Worm (Caenorhabditis elegans) whole organism, young adult: ENCODE measurements around the gene srx-135.

Experiments used
- B0336.3 ChIP-seq: fragments of 200-800 bp; sonication (Bioruptor generic); IDR thresholded peaks from 2 replicates; pipeline ENCODE4 v1.3.6; 2022; ENCODE audit warnings: missing genetic modification characterization, missing compliant biosample characterization
- C17E4.6 ChIP-seq: fragments of 200-800 bp; sonication (Bioruptor generic); IDR thresholded peaks from 2 replicates; pipeline ENCODE4 v1.3.6; 2022; ENCODE audit warnings: missing genetic modification reagents, missing genetic modification characterization, missing compliant biosample characterization
- F10E7.11 ChIP-seq: sonication (generic microtip); optimal IDR thresholded peaks from 2 replicates; lab custom pipeline; 2017; ENCODE audit warnings: mild to moderate bottlenecking, missing genetic modification characterization, moderate library complexity, missing compliant biosample characterization
- F22D6.2 ChIP-seq: sonication (generic microtip); optimal IDR thresholded peaks from 2 replicates; lab custom pipeline; 2016; ENCODE audit warnings: mild to moderate bottlenecking, missing genetic modification characterization, missing compliant biosample characterization
- F52B5.7 ChIP-seq: sonication (generic microtip); optimal IDR thresholded peaks from 2 replicates; lab custom pipeline; 2016; ENCODE audit warnings: mild to moderate bottlenecking, missing genetic modification characterization, missing compliant biosample characterization
- K11D2.4 ChIP-seq: fragments of 200-800 bp; sonication (Bioruptor generic); IDR thresholded peaks from 2 replicates; pipeline ENCODE4 v1.3.6; 2022; ENCODE audit warnings: missing genetic modification reagents, missing genetic modification characterization, missing compliant biosample characterization
- T07F8.4 ChIP-seq: sonication (generic microtip); optimal IDR thresholded peaks from 2 replicates; lab custom pipeline; 2016; ENCODE audit warnings: mild to moderate bottlenecking, missing genetic modification characterization, moderate library complexity, missing compliant biosample characterization
- T26A5.8 ChIP-seq: sonication (generic microtip); optimal IDR thresholded peaks from 2 replicates; lab custom pipeline; 2016; ENCODE audit warnings: missing genetic modification characterization, missing compliant biosample characterization
- Y67H2A.10 ChIP-seq: fragments of 200-800 bp; sonication (Bioruptor generic); conservative IDR thresholded peaks from 2 replicates; pipeline ENCODE4 v1.3.6; 2022; ENCODE audit warnings: missing genetic modification reagents, missing genetic modification characterization, missing compliant biosample characterization
- Y79H2A.3 ChIP-seq: fragments of 200-800 bp; sonication (Bioruptor generic); conservative IDR thresholded peaks from 2 replicates; pipeline ENCODE4 v1.3.6; 2022; ENCODE audit warnings: missing genetic modification reagents, missing genetic modification characterization, missing compliant biosample characterization
- aptf-2 ChIP-seq: fragments of 200-800 bp; sonication (Bioruptor generic); conservative IDR thresholded peaks from 2 replicates; pipeline ENCODE4 v1.3.6; 2022; ENCODE audit warnings: missing genetic modification reagents, missing genetic modification characterization, missing compliant biosample characterization
- atf-7 ChIP-seq: sonication (generic microtip); optimal IDR thresholded peaks from 2 replicates; lab custom pipeline; 2017; ENCODE audit warnings: mild to moderate bottlenecking, missing genetic modification characterization, missing compliant biosample characterization
- attf-3 ChIP-seq: fragments of 200-800 bp; sonication (Bioruptor generic); conservative IDR thresholded peaks from 2 replicates; pipeline ENCODE4 v1.3.6; 2022; ENCODE audit warnings: missing genetic modification reagents, missing genetic modification characterization, missing compliant biosample characterization
- attf-5 ChIP-seq: fragments of 200-800 bp; sonication (Bioruptor generic); optimal IDR thresholded peaks from 2 replicates; lab custom pipeline; 2018; ENCODE audit warnings: mild to moderate bottlenecking, missing genetic modification characterization, missing compliant biosample characterization
- attf-6 ChIP-seq: fragments of 200-800 bp; sonication (Bioruptor generic); IDR thresholded peaks from 2 replicates; pipeline ENCODE4 v1.3.6; 2022; ENCODE audit warnings: missing genetic modification reagents, missing genetic modification characterization, missing compliant biosample characterization
- bed-2 ChIP-seq: fragments of 200-800 bp; sonication (Bioruptor generic); IDR thresholded peaks from 2 replicates; pipeline ENCODE4 v1.3.6; 2022; ENCODE audit warnings: missing genetic modification reagents, missing genetic modification characterization, missing compliant biosample characterization
- ccch-3 ChIP-seq: fragments of 200-800 bp; sonication (Bioruptor generic); optimal IDR thresholded peaks from 2 replicates; lab custom pipeline; 2018; ENCODE audit warnings: mild to moderate bottlenecking, missing genetic modification characterization, missing compliant biosample characterization
- cebp-1 ChIP-seq, 2 experiments: fragments of 200-800 bp in 1 of 2; sonication (Bioruptor generic) in 1 of 2; sonication (generic microtip) in 1 of 2; IDR thresholded peaks in 1 of 2; optimal IDR thresholded peaks in 1 of 2; 2 replicates each; pipeline versions ENCODE4 v1.3.6 to Lab custom; 2017 to 2022; ENCODE audit warnings: missing compliant biosample characterization in 2 of 2, missing genetic modification characterization in 2 of 2, mild to moderate bottlenecking in 1 of 2, missing genetic modification reagents in 1 of 2, moderate library complexity in 1 of 2
- dox-1 ChIP-seq: fragments of 200-800 bp; sonication (Bioruptor generic); IDR thresholded peaks from 2 replicates; pipeline ENCODE4 v1.3.6; 2022; ENCODE audit warnings: missing genetic modification reagents, missing genetic modification characterization, missing compliant biosample characterization
- dpff-1 ChIP-seq: sonication (generic microtip); optimal IDR thresholded peaks from 2 replicates; lab custom pipeline; 2017; ENCODE audit warnings: mild to moderate bottlenecking, missing genetic modification characterization, missing compliant biosample characterization
- dpl-1 ChIP-seq: fragments of 150-350 bp; optimal IDR thresholded peaks from 2 replicates; lab custom pipeline; 2014; ENCODE audit warnings: missing biosample characterization, missing genetic modification reagents, missing genetic modification characterization
- efl-1 ChIP-seq: fragments of 150-350 bp; optimal IDR thresholded peaks from 2 replicates; lab custom pipeline; 2014; ENCODE audit warnings: missing biosample characterization, missing genetic modification reagents, missing genetic modification characterization
- egl-18 ChIP-seq: fragments of 200-800 bp; sonication (Bioruptor generic); IDR thresholded peaks from 2 replicates; pipeline ENCODE4 v1.3.6; 2022; ENCODE audit warnings: missing genetic modification reagents, missing genetic modification characterization, missing compliant biosample characterization
- him-1 ChIP-seq: sonication (generic microtip); optimal IDR thresholded peaks from 2 replicates; lab custom pipeline; 2016; ENCODE audit warnings: missing genotype, missing genetic modification reagents, missing genetic modification characterization, missing compliant biosample characterization
- hrde-1 ChIP-seq: sonication (generic microtip); optimal IDR thresholded peaks from 2 replicates; lab custom pipeline; 2016; ENCODE audit warnings: missing genetic modification characterization, mild to moderate bottlenecking, missing compliant biosample characterization, moderate library complexity, missing genotype, missing genetic modification reagents, borderline replicate concordance
- lin-35 ChIP-seq, 3 experiments: fragments of 150-350 bp in 2 of 3; sonication (generic microtip) in 1 of 3; optimal IDR thresholded peaks; 2 replicates each; lab custom pipeline; 2014 to 2018; ENCODE audit warnings: missing biosample characterization in 3 of 3, missing genetic modification characterization in 3 of 3, missing genetic modification reagents in 3 of 3
- lsl-1 ChIP-seq: fragments of 200-800 bp; sonication (Bioruptor generic); optimal IDR thresholded peaks from 2 replicates; lab custom pipeline; 2018; ENCODE audit warnings: mild to moderate bottlenecking, missing genetic modification characterization, moderate library complexity, missing compliant biosample characterization
- madf-6 ChIP-seq: fragments of 200-800 bp; sonication (Bioruptor generic); IDR thresholded peaks from 2 replicates; pipeline ENCODE4 v1.3.6; 2022; ENCODE audit warnings: missing genetic modification reagents, missing genetic modification characterization, missing compliant biosample characterization
- madf-8 ChIP-seq: fragments of 200-800 bp; sonication (Bioruptor generic); conservative IDR thresholded peaks from 2 replicates; pipeline ENCODE4 v1.3.6; 2022; ENCODE audit warnings: missing genetic modification reagents, missing genetic modification characterization, missing compliant biosample characterization
- mcd-1 ChIP-seq: fragments of 200-800 bp; sonication (Bioruptor generic); IDR thresholded peaks from 2 replicates; pipeline ENCODE4 v1.3.6; 2022; ENCODE audit warnings: missing genetic modification reagents, missing genetic modification characterization, missing compliant biosample characterization
- mel-28 ChIP-seq: sonication (generic microtip); optimal IDR thresholded peaks from 2 replicates; lab custom pipeline; 2016; ENCODE audit warnings: borderline replicate concordance, mild to moderate bottlenecking, missing genetic modification characterization, missing compliant biosample characterization
- mes-4 ChIP-seq: sonication (generic microtip); optimal IDR thresholded peaks from 2 replicates; lab custom pipeline; 2016; ENCODE audit warnings: missing genotype, missing genetic modification characterization, missing compliant biosample characterization
- mxl-1 ChIP-seq: sonication (generic microtip); optimal IDR thresholded peaks from 2 replicates; lab custom pipeline; 2016; ENCODE audit warnings: missing genetic modification characterization, missing compliant biosample characterization
- nhr-120 ChIP-seq: fragments of 200-800 bp; sonication (Bioruptor generic); IDR thresholded peaks from 2 replicates; pipeline ENCODE4 v1.3.6; 2022; ENCODE audit warnings: missing genetic modification characterization, missing compliant biosample characterization
- sea-2 ChIP-seq: fragments of 200-800 bp; sonication (Bioruptor generic); IDR thresholded peaks from 2 replicates; pipeline ENCODE4 v1.3.6; 2022; ENCODE audit warnings: missing genetic modification characterization, missing compliant biosample characterization
- snpc-3.4 ChIP-seq: sonication (generic microtip); optimal IDR thresholded peaks from 2 replicates; lab custom pipeline; 2017; ENCODE audit warnings: missing genetic modification characterization, mild to moderate bottlenecking, missing compliant biosample characterization, antibody characterized with exemption, moderate library complexity, missing genotype, missing genetic modification reagents
- sptf-2 ChIP-seq: fragments of 200-800 bp; sonication (Bioruptor generic); optimal IDR thresholded peaks from 2 replicates; lab custom pipeline; 2018; ENCODE audit warnings: mild to moderate bottlenecking, missing genetic modification characterization, missing compliant biosample characterization
- tbp1 ChIP-seq: fragments of 200-800 bp; sonication (Bioruptor generic); optimal IDR thresholded peaks from 2 replicates; lab custom pipeline; 2018; ENCODE audit warnings: mild to moderate bottlenecking, missing genetic modification characterization, missing compliant biosample characterization
- ztf-18 ChIP-seq: sonication (generic microtip); optimal IDR thresholded peaks from 2 replicates; lab custom pipeline; 2016; ENCODE audit warnings: missing genotype, mild to moderate bottlenecking, missing genetic modification characterization, missing compliant biosample characterization
- ztf-25 ChIP-seq: fragments of 200-800 bp; sonication (Bioruptor generic); IDR thresholded peaks from 2 replicates; pipeline ENCODE4 v1.3.6; 2022; ENCODE audit warnings: missing genetic modification reagents, missing genetic modification characterization, missing compliant biosample characterization

Gene srx-135

ce11 chrV:13858906-13859305, at the start of gene srx-135:
TSS of gene srx-135 (plus strand) at chrV:13859206.
- no peak for TF ChIP-seq atf-7 (tag; lab: Kevin White, UChicago)
- no peak for TF ChIP-seq bed-2
- TF ChIP-seq F10E7.11 (tag; lab: Kevin White, UChicago): no peak
- TF ChIP-seq mes-4 (tag; lab: Kevin White, UChicago): no peak
- TF ChIP-seq dpff-1: no peak
- no peak for TF ChIP-seq F52B5.7 (tag; lab: Kevin White, UChicago)

- TF ChIP-seq T26A5.8 (tag; lab: Kevin White, UChicago) (no peak), sea-2 (GFP tag; lab: Robert Waterston, UW) (no peak), B0336.3 (no peak), T07F8.4 (tag; lab: Kevin White, UChicago) (no peak), hrde-1 (tag; lab: Kevin White, UChicago) (no peak), dox-1 (no peak), attf-6 (GFP tag; lab: Robert Waterston, UW) (no peak), Y79H2A.3 (no peak), attf-3 (GFP tag; lab: Robert Waterston, UW) (no peak), ccch-3 (GFP tag; lab: Kevin White, UChicago) (no peak)
Observed at ce11 chrV:13812330-13812729, 46.7 kb upstream of the srx-135 start.

- TF ChIP-seq egl-18 (GFP tag; lab: Robert Waterston, UW) (no peak), him-1 (tag; lab: Kevin White, UChicago) (no peak), attf-5 (GFP tag; lab: Kevin White, UChicago) (no peak), F22D6.2 (tag; lab: Kevin White, UChicago) (no peak)
Observed at ce11 chrV:13812931-13813330, 46.1 kb upstream of the srx-135 start, which contains the start of gene ceh-24. TSS of gene ceh-24 (plus strand) at chrV:13813231.

- TF ChIP-seq ztf-25 (GFP tag; lab: Robert Waterston, UW) (no peak), lin-35 (GFP tag; optimal IDR thresholded peaks at IDR 0.05; lab: Kevin White, UChicago) (no peak), sptf-2 (no peak), tbp1 (no peak), bed-2 (no peak), lsl-1 (GFP tag; lab: Kevin White, UChicago) (no peak), cebp-1 (GFP tag; IDR thresholded peaks at IDR 0.05; lab: Robert Waterston, UW) (no peak), cebp-1 (tag; optimal IDR thresholded peaks at IDR 0.05; lab: Kevin White, UChicago) (no peak), mcd-1 (GFP tag; lab: Robert Waterston, UW) (no peak)
Observed at ce11 chrV:13816877-13817276, 42.1 kb upstream of the srx-135 start, which contains the start of gene F55B12.2. TSS of gene F55B12.2 (minus strand) at chrV:13816977.

ce11 chrV:13818824-13819408, 40.1 kb upstream of the srx-135 start, which contains the start of gene sel-10:
TSS of gene sel-10 (plus strand) at chrV:13819361.
- peak; percentile 7 for TF ChIP-seq dpl-1
- no peak for TF ChIP-seq Y67H2A.10 (GFP tag; lab: Robert Waterston, UW)
- TF ChIP-seq attf-6 (GFP tag; lab: Robert Waterston, UW): no peak
- peak; percentile 35 for TF ChIP-seq attf-5 (GFP tag; lab: Kevin White, UChicago)
- TF ChIP-seq efl-1 (GFP tag; lab: Kevin White, UChicago): peak; percentile 15
- TF ChIP-seq snpc-3.4 (tag; lab: Kevin White, UChicago): peak; percentile 18
- TF ChIP-seq aptf-2 (GFP tag; lab: Robert Waterston, UW): no peak
- no peak for TF ChIP-seq mel-28 (tag; lab: Kevin White, UChicago)
- TF ChIP-seq K11D2.4 (GFP tag; lab: Robert Waterston, UW): 0 out of 2 replicates have a peak, but pooled peaks have one; percentile 42
- TF ChIP-seq C17E4.6 (GFP tag; lab: Robert Waterston, UW): no peak
- peak; percentile 77 for TF ChIP-seq mcd-1 (GFP tag; lab: Robert Waterston, UW)
- 0 out of 2 replicates have a peak, but pooled peaks have one; percentile 20 for TF ChIP-seq attf-3 (GFP tag; lab: Robert Waterston, UW)
- TF ChIP-seq sptf-2: no peak
- no peak for TF ChIP-seq mxl-1 (tag; lab: Kevin White, UChicago)
- TF ChIP-seq dox-1: no peak; the same call in 1 of the 2 replicates
- TF ChIP-seq nhr-120: no peak
- TF ChIP-seq madf-8 (GFP tag; lab: Robert Waterston, UW): 0 out of 2 replicates have a peak, but pooled peaks have one; percentile 13
- TF ChIP-seq madf-6 (GFP tag; lab: Robert Waterston, UW): peak; percentile 71; the same call in 1 of the 2 replicates
- peak; percentile 95 for TF ChIP-seq ztf-18
- TF ChIP-seq F22D6.2 (tag; lab: Kevin White, UChicago): no peak
